Fruit fly (Drosophila melanogaster): ENCODE data around the gene CG17271.

DNA sequence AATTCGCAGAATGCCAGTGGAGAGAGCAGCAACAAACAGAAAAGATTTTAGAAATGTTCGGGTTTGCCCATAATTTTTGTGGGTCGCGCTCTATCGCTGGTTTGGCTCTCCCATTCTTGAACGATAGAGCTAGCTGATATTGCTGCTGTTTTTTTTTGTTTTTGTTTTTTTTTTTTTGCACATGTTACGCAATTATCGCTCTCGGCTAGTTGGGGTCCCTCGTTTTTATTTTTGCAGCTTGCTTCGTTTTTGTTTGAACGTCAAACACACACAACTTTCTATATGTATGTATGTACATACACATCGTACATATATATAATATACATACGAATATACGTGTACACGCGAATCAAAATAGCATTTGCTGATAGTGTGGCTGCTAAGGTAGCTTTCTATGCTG is 31.2 kb downstream of the CG17271 start:
- no peak for TF ChIP-seq Hr78 (GFP tag; optimal IDR thresholded peaks at IDR 0.05)
- no peak for TF ChIP-seq psq (GFP tag; optimal IDR thresholded peaks at IDR 0.05)
- no peak for TF ChIP-seq Sp1 (GFP tag; optimal IDR thresholded peaks at IDR 0.05)
- no peak for TF ChIP-seq foxo (GFP tag; optimal IDR thresholded peaks at IDR 0.05)
- TF ChIP-seq pan (optimal IDR thresholded peaks at IDR 0.05), result no peak
- no peak for TF ChIP-seq woc (GFP tag; optimal IDR thresholded peaks at IDR 0.05)
- no peak for TF ChIP-seq Jra (GFP tag; optimal IDR thresholded peaks at IDR 0.05)
- TF ChIP-seq CG32264 (GFP tag; optimal IDR thresholded peaks at IDR 0.05), result no peak
- TF ChIP-seq tai (GFP tag; optimal IDR thresholded peaks at IDR 0.05), result no peak
- no peak for TF ChIP-seq fru (GFP tag; optimal IDR thresholded peaks at IDR 0.05)
- no peak for TF ChIP-seq OdsH (GFP tag; optimal IDR thresholded peaks at IDR 0.05)
- no peak for TF ChIP-seq sage (GFP tag; optimal IDR thresholded peaks at IDR 0.05)
- TF ChIP-seq Dfd (GFP tag; optimal IDR thresholded peaks at IDR 0.05), result no peak
- TF ChIP-seq Hr83 (GFP tag; optimal IDR thresholded peaks at IDR 0.05; ENCODE audit: poor library complexity, severe bottlenecking), result no peak

All from whole organism, wandering third instar larva.